Fruit fly (Drosophila melanogaster) S2 (cell line): Measurements from ENCODE around the gene CG42812.

ENCODE experiments used
- CG8478 ChIP-seq: fragments of >200 bp; optimal IDR thresholded peaks from 2 replicates; lab custom pipeline; 2018
- CTCF ChIP-seq, 2 experiments: fragments of >200 bp; optimal IDR thresholded peaks; 2 replicates each; lab custom pipeline; 2018

DNA sequence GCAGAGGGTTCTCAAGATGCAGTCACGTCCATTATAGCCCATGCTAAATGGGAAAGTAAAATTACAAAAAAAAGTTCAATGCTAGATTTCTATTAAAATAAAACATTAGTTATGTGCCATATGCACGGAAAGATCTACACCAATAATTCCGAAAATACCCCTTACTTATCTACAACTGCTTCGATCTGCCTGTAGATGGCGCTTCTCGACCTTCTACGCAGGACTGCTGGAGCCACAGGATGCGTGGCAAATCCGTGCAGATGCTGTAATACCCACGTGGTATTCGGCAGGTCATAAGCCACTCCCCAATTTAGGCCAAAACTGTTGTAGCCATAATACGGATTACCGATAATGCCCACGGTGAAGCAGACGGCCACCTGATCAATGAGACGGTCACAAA, 18.5 kb upstream of the CG42812 start:
- TF ChIP-seq CTCF (optimal IDR thresholded peaks at IDR 0.05; lab: Kevin White, UChicago) (peak; percentile 68 to 71), CG8478 (lab: Kevin White, UChicago) (no peak)
